Fruit fly (Drosophila melanogaster): ENCODE measurements around the gene CG5149.

CG5149 gene

DNA sequence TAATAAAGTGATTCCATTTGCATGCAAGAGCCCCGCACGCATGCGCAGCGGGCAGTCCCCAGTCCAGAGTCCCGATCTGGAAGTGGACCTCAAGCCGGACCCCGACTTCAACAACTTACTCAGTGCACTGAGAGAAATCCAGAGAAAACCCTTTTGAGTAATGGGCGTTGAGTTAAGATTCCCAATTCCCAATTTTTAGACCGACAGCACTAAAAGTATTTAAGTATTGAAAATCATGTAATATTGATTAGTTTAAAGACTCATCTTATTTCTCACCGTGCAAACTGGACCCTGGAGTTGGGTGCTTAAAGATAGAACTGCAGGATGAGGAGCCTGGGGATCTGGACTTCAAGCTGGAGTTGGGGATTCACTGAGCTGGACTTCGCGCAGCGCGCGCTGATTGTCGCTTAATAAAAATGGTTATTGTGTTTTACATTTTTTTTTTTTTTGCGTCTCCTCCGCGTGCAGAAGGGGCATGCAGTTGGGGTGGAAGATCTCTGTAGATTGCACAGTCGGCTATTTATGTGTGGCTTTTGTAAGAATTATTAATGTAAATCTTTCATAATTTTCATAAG is 30.0 kb downstream of the CG5149 start (continued):
- TF ChIP-seq bbx (GFP tag; IDR thresholded peaks at IDR 0.05; ENCODE audit: partially characterized antibody) (no peak), nom (GFP tag; optimal IDR thresholded peaks at IDR 0.05) (peak; percentile 97), bsh (GFP tag; optimal IDR thresholded peaks at IDR 0.05) (peak in 1 of 2 experiments; percentile 89), Drgx (GFP tag; IDR thresholded peaks at IDR 0.05) (peak; percentile 71), CG11085 (GFP tag; IDR thresholded peaks at IDR 0.05) (no peak), CG4404 (GFP tag; IDR thresholded peaks at IDR 0.05) (0 out of 2 replicates have a peak, but pooled peaks have one; percentile 27), vvl (GFP tag; IDR thresholded peaks at IDR 0.05) (no peak), sisA (GFP tag; IDR thresholded peaks at IDR 0.05) (0 out of 2 replicates have a peak, but pooled peaks have one; percentile 25), Sin3A (optimal IDR thresholded peaks at IDR 0.05) (no peak), prd (optimal IDR thresholded peaks at IDR 0.05) (no peak), prd (GFP tag; IDR thresholded peaks at IDR 0.05) (peak; percentile 23; the same call in 1 of the 3 replicates), E2f1 (GFP tag; IDR thresholded peaks at IDR 0.05) (no peak), chif (GFP tag; optimal IDR thresholded peaks at IDR 0.05) (no peak), CG32767 (GFP tag; IDR thresholded peaks at IDR 0.05) (no peak), gcm (GFP tag; optimal IDR thresholded peaks at IDR 0.05) (no peak), Dek (tag; optimal IDR thresholded peaks at IDR 0.05) (no peak), C15 (GFP tag; IDR thresholded peaks at IDR 0.05) (no peak), Spps (tag; optimal IDR thresholded peaks at IDR 0.05) (no peak), btn (GFP tag; optimal IDR thresholded peaks at IDR 0.05) (no peak), Elba2 (GFP tag; optimal IDR thresholded peaks at IDR 0.05) (no peak), Sry-β (GFP tag; optimal IDR thresholded peaks at IDR 0.05) (no peak), CG17328 (GFP tag; IDR thresholded peaks at IDR 0.05) (no peak), br (optimal IDR thresholded peaks at IDR 0.05) (no peak), B-H1 (GFP tag; IDR thresholded peaks at IDR 0.05) (no peak), seq (GFP tag; IDR thresholded peaks at IDR 0.05) (no peak), sob (GFP tag; IDR thresholded peaks at IDR 0.05) (no peak), Xrp1 (GFP tag; IDR thresholded peaks at IDR 0.05) (peak; percentile 55; the same call in 1 of the 2 replicates), zen (tag; optimal IDR thresholded peaks at IDR 0.05) (no peak), Atf-2 (GFP tag; optimal IDR thresholded peaks at IDR 0.05) (no peak), CG8478 (optimal IDR thresholded peaks at IDR 0.05) (no peak), ranshi (GFP tag; IDR thresholded peaks at IDR 0.05) (no peak), CG16815 (GFP tag; optimal IDR thresholded peaks at IDR 0.05) (peak; percentile 12), CG8089 (GFP tag; optimal IDR thresholded peaks at IDR 0.05) (no peak), CG6254 (GFP tag; optimal IDR thresholded peaks at IDR 0.05) (no peak), Ets65A (GFP tag) (peak; percentile 89), dati (GFP tag; IDR thresholded peaks at IDR 0.05) (0 out of 2 replicates have a peak, but pooled peaks have one; percentile 11), scrt (GFP tag; optimal IDR thresholded peaks at IDR 0.05) (no peak), kay (GFP tag; optimal IDR thresholded peaks at IDR 0.05) (no peak), MESR4 (GFP tag; optimal IDR thresholded peaks at IDR 0.05) (no peak), CG12236 (GFP tag; optimal IDR thresholded peaks at IDR 0.05) (no peak), YL-1 (GFP tag; optimal IDR thresholded peaks at IDR 0.05) (no peak), slou (GFP tag; optimal IDR thresholded peaks at IDR 0.05) (no peak), Hr78 (GFP tag; optimal IDR thresholded peaks at IDR 0.05) (no peak), al (GFP tag; IDR thresholded peaks at IDR 0.05) (no peak), CG5180 (GFP tag; optimal IDR thresholded peaks at IDR 0.05) (no peak), Kr (GFP tag; optimal IDR thresholded peaks at IDR 0.05) (no peak), Dp (GFP tag; optimal IDR thresholded peaks at IDR 0.05) (no peak), ac (GFP tag; optimal IDR thresholded peaks at IDR 0.05) (no peak), gt (GFP tag; IDR thresholded peaks at IDR 0.05) (no peak), mld (GFP tag; IDR thresholded peaks at IDR 0.05; ENCODE audit: partially characterized antibody) (no peak)

Measured in whole organism, embryonic.